Worm (Caenorhabditis elegans) whole organism, young adult: ENCODE measurements around the gene hrg-10.
"Not testable (repeated sequence)": the region's sequence is repeated elsewhere in the genome, so short reads cannot be mapped to it uniquely, and the experiment has no call there.

ENCODE experiments used
- C17E4.6 ChIP-seq: fragments of 200-800 bp; sonication (Bioruptor generic); IDR thresholded peaks from 2 replicates; pipeline ENCODE4 v1.3.6; 2022; ENCODE audit warnings: missing genetic modification reagents, missing genetic modification characterization, missing compliant biosample characterization
- Y67H2A.10 ChIP-seq: fragments of 200-800 bp; sonication (Bioruptor generic); conservative IDR thresholded peaks from 2 replicates; pipeline ENCODE4 v1.3.6; 2022; ENCODE audit warnings: missing genetic modification reagents, missing genetic modification characterization, missing compliant biosample characterization
- ama-1 ChIP-seq, 3 experiments: fragments of 150-350 bp in 1 of 3; sonication (generic microtip) in 2 of 3; optimal IDR thresholded peaks; 2 replicates each; lab custom pipeline; 2014 to 2018; ENCODE audit warnings: missing biosample characterization in 2 of 3, missing genetic modification characterization in 2 of 3, missing genetic modification reagents in 2 of 3
- aptf-2 ChIP-seq: fragments of 200-800 bp; sonication (Bioruptor generic); conservative IDR thresholded peaks from 2 replicates; pipeline ENCODE4 v1.3.6; 2022; ENCODE audit warnings: missing genetic modification reagents, missing genetic modification characterization, missing compliant biosample characterization
- egl-18 ChIP-seq: fragments of 200-800 bp; sonication (Bioruptor generic); IDR thresholded peaks from 2 replicates; pipeline ENCODE4 v1.3.6; 2022; ENCODE audit warnings: missing genetic modification reagents, missing genetic modification characterization, missing compliant biosample characterization
- ekl-4 ChIP-seq: fragments of 200-800 bp; sonication (Bioruptor generic); IDR thresholded peaks from 2 replicates; pipeline ENCODE4 v1.3.6; 2022; ENCODE audit warnings: missing genetic modification reagents, missing genetic modification characterization, missing compliant biosample characterization
- nhr-179 ChIP-seq: sonication (generic microtip); optimal IDR thresholded peaks from 2 replicates; lab custom pipeline; 2016; ENCODE audit warnings: mild to moderate bottlenecking, missing genetic modification characterization, missing compliant biosample characterization
- pha-4 ChIP-seq: fragments of 150-350 bp; sonication (generic microtip); optimal IDR thresholded peaks from 2 replicates; lab custom pipeline; 2014; ENCODE audit warnings: missing biosample characterization, missing genetic modification reagents, missing genetic modification characterization
- repo-1 ChIP-seq: sonication (generic microtip); optimal IDR thresholded peaks from 2 replicates; lab custom pipeline; 2017; ENCODE audit warnings: mild to moderate bottlenecking, missing genetic modification characterization, missing compliant biosample characterization
- sea-2 ChIP-seq: fragments of 200-800 bp; sonication (Bioruptor generic); IDR thresholded peaks from 2 replicates; pipeline ENCODE4 v1.3.6; 2022; ENCODE audit warnings: missing genetic modification characterization, missing compliant biosample characterization
- snpc-3.4 ChIP-seq: sonication (generic microtip); optimal IDR thresholded peaks from 2 replicates; lab custom pipeline; 2017; ENCODE audit warnings: missing genetic modification characterization, mild to moderate bottlenecking, missing compliant biosample characterization, antibody characterized with exemption, moderate library complexity, missing genotype, missing genetic modification reagents
- snpc-4 ChIP-seq, 5 experiments: fragments of 150-350 bp in 1 of 5; sonication (generic microtip) in 4 of 5; optimal IDR thresholded peaks; 2 replicates each; lab custom pipeline; 2014 to 2018; ENCODE audit warnings: missing genetic modification characterization in 5 of 5, missing biosample characterization in 3 of 5, antibody characterized with exemption in 2 of 5, mild to moderate bottlenecking in 2 of 5, missing compliant biosample characterization in 2 of 5, missing genotype in 2 of 5, moderate library complexity in 2 of 5, missing genetic modification reagents in 1 of 5
- unc-62 ChIP-seq: fragments of 150-350 bp; optimal IDR thresholded peaks from 2 replicates; lab custom pipeline; 2014; ENCODE audit warnings: missing biosample characterization, missing genetic modification reagents, missing genetic modification characterization

ce11 chrV:18980091-18980490, 23.0 kb upstream of the hrg-10 start:
- TF ChIP-seq unc-62 (GFP tag; lab: Kevin White, UChicago); aptf-2 (GFP tag; lab: Robert Waterston, UW); snpc-3.4; pha-4 (tag; lab: Kevin White, UChicago); nhr-179 (tag; lab: Kevin White, UChicago); ekl-4 (GFP tag; lab: Robert Waterston, UW); egl-18 (GFP tag; lab: Robert Waterston, UW); snpc-4 (GFP tag; optimal IDR thresholded peaks at IDR 0.05; lab: Kevin White, UChicago); snpc-4 (tag; optimal IDR thresholded peaks at IDR 0.05; lab: Kevin White, UChicago); sea-2 (GFP tag; lab: Robert Waterston, UW); ama-1 (optimal IDR thresholded peaks at IDR 0.05; lab: Kevin White, UChicago); ama-1 (GFP tag; optimal IDR thresholded peaks at IDR 0.05; lab: Kevin White, UChicago); Y67H2A.10 (GFP tag; lab: Robert Waterston, UW); repo-1 (tag; lab: Kevin White, UChicago); C17E4.6: not testable (repeated sequence)
